Worm (Caenorhabditis elegans) whole organism, young adult: ENCODE results near the gene math-31.
A peak's percentile ranks its signal among the peaks of the same experiment; 100 is the strongest.

ENCODE experiments used
- K11D2.4 ChIP-seq: fragments of 200-800 bp; sonication (Bioruptor generic); IDR thresholded peaks from 2 replicates; pipeline ENCODE4 v1.3.6; 2022; ENCODE audit warnings: missing genetic modification reagents, missing genetic modification characterization, missing compliant biosample characterization
- T26A5.8 ChIP-seq: sonication (generic microtip); optimal IDR thresholded peaks from 2 replicates; lab custom pipeline; 2016; ENCODE audit warnings: missing genetic modification characterization, missing compliant biosample characterization
- Y53F4B.3 ChIP-seq: fragments of 200-800 bp; sonication (Bioruptor generic); IDR thresholded peaks from 2 replicates; pipeline ENCODE4 v1.3.6; 2022; ENCODE audit warnings: missing genetic modification reagents, missing genetic modification characterization, missing compliant biosample characterization
- Y56A3A.18 ChIP-seq: fragments of 200-800 bp; sonication (Bioruptor generic); IDR thresholded peaks from 2 replicates; pipeline ENCODE4 v1.3.6; 2022; ENCODE audit warnings: missing genetic modification reagents, missing genetic modification characterization, missing compliant biosample characterization
- ZK185.1 ChIP-seq: sonication (generic microtip); optimal IDR thresholded peaks from 2 replicates; lab custom pipeline; 2016; ENCODE audit warnings: mild to moderate bottlenecking, missing genetic modification characterization, missing compliant biosample characterization; ENCODE audit not compliant: poor library complexity, severe bottlenecking
- bed-2 ChIP-seq: fragments of 200-800 bp; sonication (Bioruptor generic); IDR thresholded peaks from 2 replicates; pipeline ENCODE4 v1.3.6; 2022; ENCODE audit warnings: missing genetic modification reagents, missing genetic modification characterization, missing compliant biosample characterization
- egl-18 ChIP-seq: fragments of 200-800 bp; sonication (Bioruptor generic); IDR thresholded peaks from 2 replicates; pipeline ENCODE4 v1.3.6; 2022; ENCODE audit warnings: missing genetic modification reagents, missing genetic modification characterization, missing compliant biosample characterization
- gei-17 ChIP-seq: fragments of 200-800 bp; sonication (Bioruptor generic); optimal IDR thresholded peaks from 2 replicates; lab custom pipeline; 2018; ENCODE audit warnings: mild to moderate bottlenecking, missing genetic modification characterization, missing compliant biosample characterization
- him-1 ChIP-seq: sonication (generic microtip); optimal IDR thresholded peaks from 2 replicates; lab custom pipeline; 2016; ENCODE audit warnings: missing genotype, missing genetic modification reagents, missing genetic modification characterization, missing compliant biosample characterization
- hlh-12 ChIP-seq: sonication (generic microtip); optimal IDR thresholded peaks from 2 replicates; lab custom pipeline; 2016; ENCODE audit warnings: missing genetic modification characterization, missing compliant biosample characterization
- hlh-26 ChIP-seq: fragments of 200-800 bp; sonication (Bioruptor generic); conservative IDR thresholded peaks from 2 replicates; pipeline ENCODE4 v1.3.6; 2022; ENCODE audit warnings: missing genetic modification reagents, missing genetic modification characterization, missing compliant biosample characterization
- hmg-1.2 ChIP-seq: fragments of 200-800 bp; sonication (Bioruptor generic); IDR thresholded peaks from 2 replicates; pipeline ENCODE4 v1.3.6; 2022; ENCODE audit warnings: missing genetic modification reagents, missing genetic modification characterization, missing compliant biosample characterization
- lsl-1 ChIP-seq: fragments of 200-800 bp; sonication (Bioruptor generic); optimal IDR thresholded peaks from 2 replicates; lab custom pipeline; 2018; ENCODE audit warnings: mild to moderate bottlenecking, missing genetic modification characterization, moderate library complexity, missing compliant biosample characterization
- madf-6 ChIP-seq: fragments of 200-800 bp; sonication (Bioruptor generic); IDR thresholded peaks from 2 replicates; pipeline ENCODE4 v1.3.6; 2022; ENCODE audit warnings: missing genetic modification reagents, missing genetic modification characterization, missing compliant biosample characterization
- madf-8 ChIP-seq: fragments of 200-800 bp; sonication (Bioruptor generic); conservative IDR thresholded peaks from 2 replicates; pipeline ENCODE4 v1.3.6; 2022; ENCODE audit warnings: missing genetic modification reagents, missing genetic modification characterization, missing compliant biosample characterization
- nfya-2 ChIP-seq: fragments of 200-800 bp; sonication (Bioruptor generic); IDR thresholded peaks from 2 replicates; pipeline ENCODE4 v1.3.6; 2022; ENCODE audit warnings: missing genetic modification reagents, missing genetic modification characterization, missing compliant biosample characterization
- nfyb-1 ChIP-seq: fragments of 200-800 bp; sonication (Bioruptor generic); IDR thresholded peaks from 2 replicates; pipeline ENCODE4 v1.3.6; 2022; ENCODE audit warnings: missing genetic modification reagents, missing genetic modification characterization, missing compliant biosample characterization
- nhr-179 ChIP-seq: sonication (generic microtip); optimal IDR thresholded peaks from 2 replicates; lab custom pipeline; 2016; ENCODE audit warnings: mild to moderate bottlenecking, missing genetic modification characterization, missing compliant biosample characterization
- nhr-80 ChIP-seq: sonication (generic microtip); optimal IDR thresholded peaks from 2 replicates; lab custom pipeline; 2016; ENCODE audit warnings: missing genetic modification characterization, missing compliant biosample characterization
- pbrm-1 ChIP-seq: fragments of 200-800 bp; sonication (Bioruptor generic); IDR thresholded peaks from 2 replicates; pipeline ENCODE4 v1.3.6; 2022; ENCODE audit warnings: missing genetic modification reagents, missing genetic modification characterization, missing compliant biosample characterization
- pha-4 ChIP-seq: fragments of 150-350 bp; sonication (generic microtip); optimal IDR thresholded peaks from 2 replicates; lab custom pipeline; 2014; ENCODE audit warnings: missing biosample characterization, missing genetic modification reagents, missing genetic modification characterization
- repo-1 ChIP-seq: sonication (generic microtip); optimal IDR thresholded peaks from 2 replicates; lab custom pipeline; 2017; ENCODE audit warnings: mild to moderate bottlenecking, missing genetic modification characterization, missing compliant biosample characterization
- sea-2 ChIP-seq: fragments of 200-800 bp; sonication (Bioruptor generic); IDR thresholded peaks from 2 replicates; pipeline ENCODE4 v1.3.6; 2022; ENCODE audit warnings: missing genetic modification characterization, missing compliant biosample characterization
- snpc-3.4 ChIP-seq: sonication (generic microtip); optimal IDR thresholded peaks from 2 replicates; lab custom pipeline; 2017; ENCODE audit warnings: missing genetic modification characterization, mild to moderate bottlenecking, missing compliant biosample characterization, antibody characterized with exemption, moderate library complexity, missing genotype, missing genetic modification reagents
- ztf-26 ChIP-seq: sonication (generic microtip); optimal IDR thresholded peaks from 2 replicates; lab custom pipeline; 2017; ENCODE audit warnings: missing genetic modification characterization, missing compliant biosample characterization
- ztf-6 ChIP-seq: fragments of 200-800 bp; sonication (Bioruptor generic); IDR thresholded peaks from 2 replicates; pipeline ENCODE4 v1.3.6; 2022; ENCODE audit warnings: missing genetic modification reagents, missing genetic modification characterization, missing compliant biosample characterization

The math-31 gene

ce11 chrII:1924459-1924858, 11.8 kb upstream of the math-31 start, which contains the start of gene F52C6.3:
Gene F52C6.3, plus strand, starts transcription at chrII:1924759.
- no peak for TF ChIP-seq bed-2 (GFP tag; lab: Robert Waterston, UW)
- TF ChIP-seq lsl-1 (GFP tag; lab: Kevin White, UChicago) = peak; percentile 51
- TF ChIP-seq, all 124 proteins: peak for 1

ce11 chrII:1922665-1923187, 10.1 kb upstream of the math-31 start, which contains the start of the genes bath-2 and F52C6.4:
Gene bath-2, minus strand, starts transcription at chrII:1922765.
Gene F52C6.4, plus strand, starts transcription at chrII:1923137.
- TF ChIP-seq madf-6 = peak; percentile 44; the same call in 1 of the 2 replicates
- peak; percentile 84 for TF ChIP-seq lsl-1 (GFP tag; lab: Kevin White, UChicago)
- no peak for TF ChIP-seq hlh-12 (tag; lab: Kevin White, UChicago)
- no peak for TF ChIP-seq him-1 (tag; lab: Kevin White, UChicago)

- TF ChIP-seq nhr-179 (tag; lab: Kevin White, UChicago) (no peak), hmg-1.2 (GFP tag; lab: Robert Waterston, UW) (no peak), madf-8 (GFP tag; lab: Robert Waterston, UW) (no peak), lsl-1 (GFP tag; lab: Kevin White, UChicago) (peak; percentile 52), repo-1 (no peak), pbrm-1 (GFP tag; lab: Robert Waterston, UW) (no peak), nfya-2 (GFP tag; lab: Robert Waterston, UW) (no peak)
- TF ChIP-seq, all 124 proteins: peak for 1
Observed at ce11 chrII:1921018-1921417, 8.4 kb upstream of the math-31 start, which contains the start of gene bath-7. Gene bath-7, minus strand, starts transcription at chrII:1921118.

- TF ChIP-seq pha-4 (tag; lab: Kevin White, UChicago) (no peak), lsl-1 (GFP tag; lab: Kevin White, UChicago) (peak; percentile 33), ztf-26 (tag; lab: Kevin White, UChicago) (no peak), T26A5.8 (no peak), hlh-12 (tag; lab: Kevin White, UChicago) (no peak)
Observed at ce11 chrII:1917862-1918261, 5.2 kb upstream of the math-31 start, which contains the start of gene bath-4. Gene bath-4, minus strand, starts transcription at chrII:1917962.

ce11 chrII:1905104-1905503, 7.5 kb downstream of the math-31 start, which contains the start of gene math-22:
Gene math-22, plus strand, starts transcription at chrII:1905404.
- TF ChIP-seq hlh-26 (GFP tag; lab: Robert Waterston, UW) (no peak), nhr-80 (tag; lab: Kevin White, UChicago) (peak; percentile 3), ztf-26 (tag; lab: Kevin White, UChicago) (no peak), sea-2 (GFP tag; lab: Robert Waterston, UW) (no peak), gei-17 (GFP tag; lab: Kevin White, UChicago) (no peak), K11D2.4 (GFP tag; lab: Robert Waterston, UW) (no peak)

ce11 chrII:1901981-1902380, 10.7 kb downstream of the math-31 start, which contains the start of gene math-23:
Gene math-23, plus strand, starts transcription at chrII:1902281.
- TF ChIP-seq ztf-6 (GFP tag; lab: Robert Waterston, UW) (no peak), bed-2 (GFP tag; lab: Robert Waterston, UW) (no peak), ZK185.1 (tag; lab: Kevin White, UChicago) (no peak), pbrm-1 (GFP tag; lab: Robert Waterston, UW) (no peak), egl-18 (GFP tag; lab: Robert Waterston, UW) (no peak), Y56A3A.18 (GFP tag; lab: Robert Waterston, UW) (no peak), Y53F4B.3 (GFP tag; lab: Robert Waterston, UW) (no peak), nfyb-1 (GFP tag; lab: Robert Waterston, UW) (no peak), snpc-3.4 (no peak)
